Worm (Caenorhabditis elegans) whole organism, late embryonic: Measurements from ENCODE around the gene fbxb-19.

Experiments
- elt-2 ChIP-seq: sonication (generic microtip); optimal IDR thresholded peaks from 2 replicates; lab custom pipeline; 2016; ENCODE audit warnings: missing genetic modification reagents, missing genetic modification characterization, missing compliant biosample characterization
- lin-11 ChIP-seq: fragments of 200-800 bp; sonication (Bioruptor generic); optimal IDR thresholded peaks from 2 replicates; lab custom pipeline; 2018; ENCODE audit warnings: mild to moderate bottlenecking, missing genetic modification characterization, missing compliant biosample characterization
- nfya-1 ChIP-seq: sonication (generic microtip); optimal IDR thresholded peaks from 2 replicates; lab custom pipeline; 2017; ENCODE audit warnings: missing genetic modification characterization, mild to moderate bottlenecking, missing compliant biosample characterization, antibody characterized with exemption, moderate library complexity
- nhr-11 ChIP-seq: fragments of 150-350 bp; optimal IDR thresholded peaks from 2 replicates; lab custom pipeline; 2014; ENCODE audit warnings: missing biosample characterization, missing genetic modification characterization
- pqm-1 ChIP-seq: sonication (generic microtip); optimal IDR thresholded peaks from 2 replicates; lab custom pipeline; 2016; ENCODE audit warnings: missing genetic modification characterization, missing compliant biosample characterization
- sox-4 ChIP-seq: sonication (generic microtip); optimal IDR thresholded peaks from 2 replicates; lab custom pipeline; 2017; ENCODE audit warnings: mild to moderate bottlenecking, missing genetic modification characterization, inconsistent platforms, missing compliant biosample characterization
- ztf-16 ChIP-seq: sonication (generic microtip); optimal IDR thresholded peaks from 2 replicates; lab custom pipeline; 2017; ENCODE audit warnings: missing genetic modification characterization, missing compliant biosample characterization

DNA sequence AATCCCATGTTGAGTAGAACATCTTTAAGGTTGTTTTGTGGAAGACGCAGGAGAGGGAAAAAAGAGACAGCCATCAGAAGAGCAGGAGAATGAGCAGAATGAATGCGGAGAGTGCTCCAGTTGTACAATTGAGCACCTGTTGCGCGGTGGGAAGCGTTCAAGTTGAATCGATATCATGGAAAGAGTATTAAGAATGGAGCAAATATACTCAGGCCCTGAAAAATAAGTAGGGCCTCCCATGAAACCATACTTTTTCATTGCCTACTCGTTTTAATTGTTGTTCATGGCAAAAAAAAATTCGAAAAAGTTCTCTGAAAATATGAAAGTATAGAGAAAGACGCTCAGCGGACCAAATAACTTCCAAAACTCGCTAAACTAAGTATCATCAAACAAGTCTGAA lies 30.2 kb upstream of the fbxb-19 start, which contains the start of gene fbxb-48:
- no peak for TF ChIP-seq nhr-11 (tag; lab: Kevin White, UChicago)
- no peak for TF ChIP-seq ztf-16
- TF ChIP-seq lin-11 (tag; lab: Kevin White, UChicago), result no peak
- TF ChIP-seq pqm-1, result no peak
- TF ChIP-seq nfya-1, result no peak
- TF ChIP-seq sox-4 (tag; lab: Kevin White, UChicago), result no peak
- TF ChIP-seq elt-2 (tag; lab: Kevin White, UChicago), result no peak
